Worm (Caenorhabditis elegans) whole organism, L1 larva: ENCODE measurements around the gene F54B8.1.

ENCODE experiments used
- C04F5.9 ChIP-seq: sonication (generic microtip); optimal IDR thresholded peaks from 2 replicates; lab custom pipeline; 2016; ENCODE audit warnings: missing genetic modification characterization, missing compliant biosample characterization
- aha-1 ChIP-seq: fragments of 150-350 bp; optimal IDR thresholded peaks from 2 replicates; lab custom pipeline; 2014; ENCODE audit warnings: missing biosample characterization, missing genetic modification characterization
- blmp-1 ChIP-seq: fragments of 150-350 bp; optimal IDR thresholded peaks from 2 replicates; lab custom pipeline; 2014; ENCODE audit warnings: missing biosample characterization, missing genetic modification characterization
- ceh-88 ChIP-seq: fragments of 200-800 bp; sonication (Bioruptor generic); IDR thresholded peaks from 2 replicates; pipeline ENCODE4 v1.3.6; 2022; ENCODE audit warnings: missing genetic modification characterization, missing compliant biosample characterization
- ces-1 ChIP-seq: fragments of 150-350 bp; optimal IDR thresholded peaks from 2 replicates; lab custom pipeline; 2014; ENCODE audit warnings: missing biosample characterization, missing genetic modification reagents, missing genetic modification characterization
- dsc-1 ChIP-seq: sonication (generic microtip); optimal IDR thresholded peaks from 2 replicates; lab custom pipeline; 2016; ENCODE audit warnings: mild to moderate bottlenecking, missing genetic modification characterization, missing compliant biosample characterization
- efl-1 ChIP-seq, 4 experiments: fragments of 150-350 bp; optimal IDR thresholded peaks in 3 of 4; peaks in 1 of 4; 1 replicate in 1 of 4; 2 replicates in 3 of 4; lab custom pipeline; 2014; ENCODE audit warnings: missing biosample characterization in 2 of 4, missing genetic modification characterization in 2 of 4, missing genetic modification reagents in 2 of 4
- efl-3 ChIP-seq: fragments of 200-800 bp; sonication (Bioruptor generic); optimal IDR thresholded peaks from 2 replicates; lab custom pipeline; 2018; ENCODE audit warnings: mild to moderate bottlenecking, missing genetic modification characterization, missing compliant biosample characterization
- egl-13 ChIP-seq: sonication (generic microtip); optimal IDR thresholded peaks from 2 replicates; lab custom pipeline; 2016; ENCODE audit warnings: missing genotype, missing genetic modification reagents, missing genetic modification characterization, missing compliant biosample characterization
- egl-27 ChIP-seq, 2 experiments: fragments of 150-350 bp in 1 of 2; sonication (generic microtip); optimal IDR thresholded peaks; 3 replicates each; lab custom pipeline; 2017 to 2018; ENCODE audit warnings: missing biosample characterization in 2 of 2, missing genetic modification characterization in 2 of 2, missing genetic modification reagents in 2 of 2
- elt-2 ChIP-seq: sonication (generic microtip); optimal IDR thresholded peaks from 2 replicates; lab custom pipeline; 2016; ENCODE audit warnings: missing genetic modification characterization, mild to moderate bottlenecking, inconsistent platforms, missing compliant biosample characterization, missing genetic modification reagents
- fkh-10 ChIP-seq: sonication (generic microtip); optimal IDR thresholded peaks from 2 replicates; lab custom pipeline; 2017; ENCODE audit warnings: missing biosample characterization, missing genetic modification reagents, missing genetic modification characterization
- fkh-4 ChIP-seq: sonication (generic microtip); optimal IDR thresholded peaks from 2 replicates; lab custom pipeline; 2016; ENCODE audit warnings: missing compliant biosample characterization, missing genetic modification characterization, borderline replicate concordance
- fkh-8 ChIP-seq: sonication (generic microtip); optimal IDR thresholded peaks from 2 replicates; lab custom pipeline; 2016; ENCODE audit warnings: mild to moderate bottlenecking, missing genetic modification characterization, missing compliant biosample characterization
- fos-1 ChIP-seq: fragments of 150-350 bp; optimal IDR thresholded peaks from 2 replicates; lab custom pipeline; 2014; ENCODE audit warnings: missing biosample characterization, missing genetic modification characterization
- grh-1 ChIP-seq: fragments of 200-800 bp; sonication (Bioruptor generic); IDR thresholded peaks from 2 replicates; pipeline ENCODE4 v1.3.6; 2022; ENCODE audit warnings: missing genetic modification reagents, missing genetic modification characterization, missing compliant biosample characterization
- hlh-17 ChIP-seq: fragments of 200-800 bp; sonication (Bioruptor generic); optimal IDR thresholded peaks from 2 replicates; lab custom pipeline; 2018; ENCODE audit warnings: missing genetic modification characterization, mild to moderate bottlenecking, missing compliant biosample characterization, moderate library complexity, borderline replicate concordance
- hlh-4 ChIP-seq: sonication (generic microtip); optimal IDR thresholded peaks from 2 replicates; lab custom pipeline; 2016; ENCODE audit warnings: mild to moderate bottlenecking, missing genetic modification characterization, missing compliant biosample characterization
- lin-14 ChIP-seq: fragments of 200-800 bp; sonication (Bioruptor generic); optimal IDR thresholded peaks from 2 replicates; lab custom pipeline; 2018; ENCODE audit warnings: mild to moderate bottlenecking, missing genetic modification characterization, moderate library complexity, missing compliant biosample characterization
- lin-15B ChIP-seq: fragments of 150-350 bp; sonication (generic microtip); optimal IDR thresholded peaks from 3 replicates; lab custom pipeline; 2014; ENCODE audit warnings: missing biosample characterization, missing genetic modification characterization
- lin-39 ChIP-seq: fragments of 150-350 bp; optimal IDR thresholded peaks from 2 replicates; lab custom pipeline; 2014; ENCODE audit warnings: missing biosample characterization, missing genetic modification reagents, missing genetic modification characterization
- lir-3 ChIP-seq: sonication (generic microtip); optimal IDR thresholded peaks from 2 replicates; lab custom pipeline; 2016; ENCODE audit warnings: mild to moderate bottlenecking, missing genetic modification characterization, moderate library complexity, missing compliant biosample characterization; ENCODE audit not compliant: poor library complexity
- mep-1 ChIP-seq: fragments of 150-350 bp; optimal IDR thresholded peaks from 2 replicates; lab custom pipeline; 2014; ENCODE audit warnings: missing biosample characterization, missing genetic modification characterization
- nhr-19 ChIP-seq: fragments of 200-800 bp; sonication (Bioruptor generic); conservative IDR thresholded peaks from 2 replicates; pipeline ENCODE4 v1.3.6; 2022; ENCODE audit warnings: missing genetic modification characterization, missing compliant biosample characterization
- nhr-20 ChIP-seq: sonication (generic microtip); optimal IDR thresholded peaks from 2 replicates; lab custom pipeline; 2016; ENCODE audit warnings: mild to moderate bottlenecking, missing genetic modification characterization, missing compliant biosample characterization
- nhr-71 ChIP-seq: sonication (generic microtip); optimal IDR thresholded peaks from 2 replicates; lab custom pipeline; 2016; ENCODE audit warnings: mild to moderate bottlenecking, missing genetic modification characterization, moderate library complexity, missing compliant biosample characterization
- nhr-84 ChIP-seq: sonication (generic microtip); optimal IDR thresholded peaks from 2 replicates; lab custom pipeline; 2017; ENCODE audit warnings: missing biosample characterization, missing genetic modification characterization
- nhr-85 ChIP-seq: sonication (generic microtip); peaks from one replicate; lab custom pipeline; 2016; ENCODE audit warnings: missing genetic modification characterization, inconsistent platforms, missing compliant biosample characterization
- nhr-90 ChIP-seq: sonication (generic microtip); optimal IDR thresholded peaks from 2 replicates; lab custom pipeline; 2016; ENCODE audit warnings: mild to moderate bottlenecking, missing genetic modification characterization, missing compliant biosample characterization; ENCODE audit not compliant: poor library complexity
- rnt-1 ChIP-seq: sonication (generic microtip); optimal IDR thresholded peaks from 2 replicates; lab custom pipeline; 2016; ENCODE audit warnings: mild to moderate bottlenecking, missing genetic modification characterization, moderate library complexity, missing compliant biosample characterization
- snpc-4 ChIP-seq: fragments of 150-350 bp; optimal IDR thresholded peaks from 2 replicates; lab custom pipeline; 2014; ENCODE audit warnings: missing biosample characterization, missing genetic modification characterization
- unc-62 ChIP-seq: fragments of 150-350 bp; optimal IDR thresholded peaks from 2 replicates; lab custom pipeline; 2014; ENCODE audit warnings: missing biosample characterization, missing genetic modification reagents, missing genetic modification characterization
- vab-15 ChIP-seq: sonication (generic microtip); optimal IDR thresholded peaks from 2 replicates; lab custom pipeline; 2017; ENCODE audit warnings: missing genotype, mild to moderate bottlenecking, missing genetic modification characterization, missing compliant biosample characterization
- zag-1 ChIP-seq: fragments of 150-350 bp; optimal IDR thresholded peaks from 2 replicates; lab custom pipeline; 2014; ENCODE audit warnings: missing biosample characterization, missing genetic modification characterization
- ztf-4 ChIP-seq: fragments of 150-350 bp; optimal IDR thresholded peaks from 2 replicates; lab custom pipeline; 2014; ENCODE audit warnings: missing biosample characterization, missing genetic modification characterization

F54B8.1 gene

DNA sequence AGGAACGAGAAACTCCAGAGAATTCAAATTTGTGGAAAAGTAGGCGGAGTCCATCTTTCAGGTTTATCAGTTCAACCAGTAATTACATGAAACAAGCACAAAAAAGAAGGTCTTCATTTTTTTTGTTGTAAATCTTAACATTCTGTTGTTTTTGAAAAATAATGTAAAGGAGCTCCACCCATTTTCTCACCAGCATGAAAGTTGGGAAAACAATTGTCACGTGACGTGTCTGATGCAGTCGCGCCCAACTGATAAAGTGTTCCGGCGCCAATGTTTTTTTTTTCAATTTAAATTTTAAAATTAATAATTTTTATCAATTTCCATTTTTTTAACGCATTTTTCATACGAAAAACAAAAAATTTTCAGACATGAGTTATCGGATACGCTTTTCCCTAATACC lies 41.5 kb upstream of the F54B8.1 start, which contains the start of gene F57A10.4:
Gene F57A10.4, plus strand, starts transcription at position 367 of the 400 bp plus-strand sequence.
- TF ChIP-seq grh-1 (GFP tag; lab: Robert Waterston, UW) (no peak), fos-1 (tag; lab: Kevin White, UChicago) (no peak), dsc-1 (no peak), ceh-88 (no peak), nhr-20 (tag; lab: Kevin White, UChicago) (no peak), efl-1 (optimal IDR thresholded peaks at IDR 0.05; lab: Kevin White, UChicago) (no peak), efl-1 (GFP tag; optimal IDR thresholded peaks at IDR 0.05 in 1 of 2; lab: Kevin White, UChicago) (peak in 1 of 2 experiments; percentile 81), lin-14 (GFP tag; lab: Kevin White, UChicago) (no peak), snpc-4 (tag; lab: Kevin White, UChicago) (no peak), hlh-4 (no peak)

DNA sequence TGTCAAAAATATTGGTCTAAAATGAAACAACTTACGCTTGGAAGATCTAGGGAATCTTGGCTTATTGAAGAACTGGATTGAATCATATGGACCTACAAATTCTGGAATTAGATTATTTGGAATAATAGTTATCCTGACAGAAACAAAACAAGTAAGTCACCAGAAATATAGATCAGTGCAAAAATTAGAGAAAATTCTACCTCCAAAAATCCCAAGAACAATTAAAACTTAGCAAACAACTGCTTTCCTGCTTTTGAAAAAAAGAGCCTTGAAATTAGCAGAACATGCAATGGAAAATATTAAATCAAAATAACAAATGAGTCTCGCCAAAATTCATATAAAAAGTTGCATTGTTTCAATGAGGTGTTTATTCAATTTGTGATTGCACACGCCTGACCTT lies 37.4 kb upstream of the F54B8.1 start, which contains the start of gene nhr-60:
Gene nhr-60, minus strand, starts transcription at position 101 of the 400 bp plus-strand sequence.
- no peak for TF ChIP-seq rnt-1 (tag; lab: Kevin White, UChicago)
- TF ChIP-seq fos-1 (tag; lab: Kevin White, UChicago): no peak
- TF ChIP-seq hlh-17 (GFP tag; lab: Kevin White, UChicago): no peak
- TF ChIP-seq ztf-4 (tag; lab: Kevin White, UChicago): no peak
- TF ChIP-seq egl-13: no peak
- TF ChIP-seq vab-15: no peak
- no peak for TF ChIP-seq hlh-4
- no peak for TF ChIP-seq nhr-85 (tag; lab: Kevin White, UChicago)
- no peak for TF ChIP-seq zag-1
- TF ChIP-seq elt-2 (tag; lab: Kevin White, UChicago): no peak
- TF ChIP-seq lir-3 (tag; lab: Kevin White, UChicago): no peak
- TF ChIP-seq efl-3: no peak
- TF ChIP-seq nhr-90 (tag; lab: Kevin White, UChicago): no peak
- no peak for TF ChIP-seq ces-1 (GFP tag; lab: Kevin White, UChicago)
- no peak for TF ChIP-seq mep-1 (tag; lab: Kevin White, UChicago)
- TF ChIP-seq aha-1: no peak
- no peak for TF ChIP-seq unc-62 (GFP tag; lab: Kevin White, UChicago)
- TF ChIP-seq nhr-84 (tag; lab: Kevin White, UChicago): no peak
- TF ChIP-seq lin-15B (tag; lab: Kevin White, UChicago): no peak

DNA sequence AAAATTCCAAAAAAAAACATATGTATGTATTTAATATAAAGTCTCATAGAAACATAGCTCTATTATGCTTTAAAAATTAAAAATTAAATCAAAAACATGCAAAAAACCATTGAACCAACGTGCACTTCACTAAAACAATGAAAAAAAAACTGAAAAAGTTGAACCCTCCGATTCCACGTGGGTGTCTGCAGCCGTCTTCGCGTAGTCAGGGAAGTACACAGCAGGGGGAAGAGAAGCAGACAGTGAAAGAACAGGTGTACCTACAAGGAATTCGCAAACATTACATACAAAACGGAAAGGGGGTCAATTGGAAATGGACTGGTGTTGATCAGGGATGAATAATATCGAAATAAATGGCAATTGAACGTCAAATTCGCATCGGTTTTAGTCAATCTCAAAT lies 36.6 kb upstream of the F54B8.1 start:
- TF ChIP-seq lin-14 (GFP tag; lab: Kevin White, UChicago) (peak; percentile 10), hlh-4 (no peak), fos-1 (tag; lab: Kevin White, UChicago) (no peak), blmp-1 (tag; lab: Kevin White, UChicago) (peak; percentile 18), efl-1 (optimal IDR thresholded peaks at IDR 0.05; lab: Kevin White, UChicago) (no peak), efl-1 (GFP tag; optimal IDR thresholded peaks at IDR 0.05 in 1 of 2; lab: Kevin White, UChicago) (peak in 1 of 2 experiments; percentile 78), fkh-8 (tag; lab: Kevin White, UChicago) (peak; percentile 14), C04F5.9 (tag; lab: Kevin White, UChicago) (no peak)

DNA sequence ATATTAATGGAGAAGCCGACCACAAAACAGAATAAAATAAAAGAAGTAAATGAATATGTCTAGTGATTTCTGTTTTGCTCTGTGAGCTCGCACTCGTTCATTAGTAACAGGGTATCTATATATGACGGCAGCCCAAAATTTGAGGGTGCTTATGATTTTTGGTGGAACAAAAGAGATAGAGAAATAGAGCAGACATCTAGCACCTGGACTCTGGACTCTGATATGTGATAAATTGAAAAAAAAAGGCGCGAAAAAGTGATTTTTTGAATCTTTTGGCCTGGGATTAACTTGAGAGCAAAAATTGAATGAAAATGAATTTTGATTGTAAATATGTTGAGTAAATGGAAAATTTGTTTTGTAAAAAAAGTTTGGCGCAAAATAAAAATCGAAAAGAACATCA lies 33.9 kb upstream of the F54B8.1 start, which contains the start of gene nhr-283:
Gene nhr-283, minus strand, starts transcription at position 101 of the 400 bp plus-strand sequence.
- TF ChIP-seq fkh-8 (tag; lab: Kevin White, UChicago): peak; percentile 24
- TF ChIP-seq nhr-71 (tag; lab: Kevin White, UChicago): no peak

DNA sequence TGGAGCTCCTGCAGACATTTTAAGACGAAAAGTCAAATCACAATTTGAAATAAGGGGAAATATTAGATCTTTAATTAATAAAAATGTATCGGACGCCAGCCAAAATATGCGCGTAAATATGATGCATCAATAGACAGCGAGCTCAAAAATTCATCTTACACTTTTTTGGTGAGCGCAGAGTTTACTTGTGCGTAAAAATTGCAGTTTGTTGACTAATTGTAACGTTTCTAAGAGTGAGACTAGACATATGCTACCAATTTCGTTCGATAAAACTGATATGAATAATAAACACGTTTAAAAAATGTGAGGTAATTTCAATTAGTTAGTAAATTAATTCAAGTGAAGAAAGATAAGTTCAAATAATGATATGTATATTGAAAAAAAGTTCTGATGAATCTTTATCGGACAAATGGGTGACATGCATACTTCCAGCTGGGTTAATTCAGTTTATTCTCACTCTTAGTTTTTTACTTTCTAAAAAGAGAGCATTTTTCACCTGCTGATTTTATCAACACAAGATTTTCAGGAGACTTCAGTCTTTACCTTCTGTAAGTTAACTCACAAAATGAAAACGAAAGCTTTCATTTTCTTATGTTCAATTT lies 31.3 kb upstream of the F54B8.1 start, which contains the start of the genes nhr-285 and irld-52:
Gene nhr-285, minus strand, starts transcription at position 101 of the 602 bp plus-strand sequence.
Gene irld-52, plus strand, starts transcription at position 552 of the 602 bp plus-strand sequence.
- TF ChIP-seq nhr-71 (tag; lab: Kevin White, UChicago): no peak
- TF ChIP-seq lin-39: no peak
- TF ChIP-seq fkh-10 (GFP tag; lab: Kevin White, UChicago): no peak
- no peak for TF ChIP-seq vab-15
- TF ChIP-seq efl-3: no peak
- TF ChIP-seq lir-3 (tag; lab: Kevin White, UChicago): no peak
- no peak for TF ChIP-seq fkh-4 (tag; lab: Kevin White, UChicago)
- TF ChIP-seq hlh-4: no peak
- no peak for TF ChIP-seq elt-2 (tag; lab: Kevin White, UChicago)
- TF ChIP-seq unc-62 (GFP tag; lab: Kevin White, UChicago): no peak
- no peak for TF ChIP-seq nhr-19 (GFP tag; lab: Robert Waterston, UW)
- TF ChIP-seq egl-27 (tag; optimal IDR thresholded peaks at IDR 0.05; lab: Kevin White, UChicago): no peak
